Fruit fly (Drosophila melanogaster): ENCODE results near the gene Pdp.

DNA sequence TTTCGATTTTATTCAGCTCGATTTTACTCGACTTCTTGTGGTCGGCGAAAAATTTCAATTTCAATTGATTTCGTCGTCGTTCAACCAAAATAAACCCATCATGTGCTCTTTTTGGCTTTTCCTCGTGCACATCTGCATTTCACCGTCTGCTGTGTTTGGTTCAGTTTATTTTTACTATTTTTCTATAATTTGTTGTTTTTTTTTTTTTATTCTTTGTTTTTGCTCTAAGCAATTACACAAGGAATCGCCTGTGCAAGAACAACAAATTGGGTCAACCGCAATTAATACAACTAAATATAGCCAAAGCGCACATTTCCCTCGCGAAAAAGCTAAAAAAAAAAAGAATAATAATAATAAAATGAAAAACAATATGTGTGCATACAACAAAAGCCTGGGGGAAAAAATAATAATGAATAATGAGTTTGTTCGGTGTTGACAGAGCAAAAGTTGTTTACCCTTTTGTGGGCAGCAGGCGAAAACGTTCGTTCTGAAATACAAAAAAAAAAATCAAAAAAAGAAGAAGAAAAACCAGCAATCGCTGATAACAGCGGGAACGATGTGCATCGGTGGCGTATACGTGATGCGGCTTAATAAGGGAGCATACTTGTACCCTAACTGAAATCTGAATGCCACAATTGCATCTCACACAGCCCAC, 34.7 kb downstream of the Pdp start:
- TF ChIP-seq Gug (GFP tag; IDR thresholded peaks at IDR 0.05) (no peak), salr (GFP tag; optimal IDR thresholded peaks at IDR 0.05) (no peak), CG10669 (GFP tag; optimal IDR thresholded peaks at IDR 0.05) (no peak), svp (GFP tag) (no peak), Hr39 (GFP tag; optimal IDR thresholded peaks at IDR 0.05) (no peak), Lpt (GFP tag; optimal IDR thresholded peaks at IDR 0.05) (no peak)
